Fruit fly (Drosophila melanogaster) whole organism, pupa: ENCODE results near the gene prg.

Experiments used
- CG10348 ChIP-seq: fragments of 200-800 bp; sonication (Bioruptor generic); IDR thresholded peaks from 2 replicates; pipeline ENCODE4 v1.3.6; 2022; ENCODE audit warnings: missing biosample characterization, missing genetic modification characterization
- CG12605 ChIP-seq: fragments of 200-800 bp; sonication (Bioruptor generic); IDR thresholded peaks from 2 replicates; pipeline ENCODE4 v1.3.6; 2022; ENCODE audit warnings: missing biosample characterization, missing genetic modification characterization
- CG13204 ChIP-seq: fragments of 200-800 bp; sonication (Bioruptor generic); optimal IDR thresholded peaks from 2 replicates; lab custom pipeline; 2018; ENCODE audit warnings: missing biosample characterization, mild to moderate bottlenecking, missing genetic modification characterization, moderate library complexity
- CG14655 ChIP-seq: fragments of 200-800 bp; sonication (Bioruptor generic); optimal IDR thresholded peaks from 3 replicates; lab custom pipeline; 2017; ENCODE audit warnings: mild to moderate bottlenecking, missing biosample characterization, missing genetic modification reagents, missing genetic modification characterization
- CG15710 ChIP-seq: fragments of 200-800 bp; sonication (Bioruptor generic); optimal IDR thresholded peaks from 2 replicates; lab custom pipeline; 2018; ENCODE audit warnings: missing biosample characterization, mild to moderate bottlenecking, missing genetic modification characterization, moderate library complexity
- CG17806 ChIP-seq: fragments of 200-800 bp; sonication (Bioruptor generic); optimal IDR thresholded peaks from 2 replicates; lab custom pipeline; 2018; ENCODE audit warnings: missing biosample characterization, mild to moderate bottlenecking, missing genetic modification characterization, moderate library complexity
- CG32121 ChIP-seq: fragments of 200-800 bp; sonication (Bioruptor generic); IDR thresholded peaks from 2 replicates; pipeline ENCODE4 v1.3.6; 2022; ENCODE audit warnings: missing biosample characterization, missing genetic modification characterization
- CG34367 ChIP-seq: fragments of 200-800 bp; sonication (Bioruptor generic); optimal IDR thresholded peaks from 2 replicates; lab custom pipeline; 2018; ENCODE audit warnings: missing biosample characterization, mild to moderate bottlenecking, missing genetic modification characterization
- CG4496 ChIP-seq: fragments of 200-800 bp; sonication (Bioruptor generic); IDR thresholded peaks from 3 replicates; pipeline ENCODE4 v1.3.6; 2022; ENCODE audit warnings: missing biosample characterization, missing genetic modification characterization
- CG8159 ChIP-seq: fragments of 200-800 bp; sonication (Bioruptor generic); optimal IDR thresholded peaks from 3 replicates; lab custom pipeline; 2018; ENCODE audit warnings: missing biosample characterization, mild to moderate bottlenecking, missing genetic modification characterization, moderate library complexity
- CG8301 ChIP-seq: fragments of 200-800 bp; sonication (Bioruptor generic); optimal IDR thresholded peaks from 2 replicates; lab custom pipeline; 2018; ENCODE audit warnings: missing biosample characterization, mild to moderate bottlenecking, missing genetic modification characterization
- CG9948 ChIP-seq: fragments of 200-800 bp; sonication (Bioruptor generic); optimal IDR thresholded peaks from 2 replicates; lab custom pipeline; 2018; ENCODE audit warnings: missing biosample characterization, mild to moderate bottlenecking, missing genetic modification characterization, moderate library complexity
- D1 ChIP-seq: fragments of 200-800 bp; sonication (Bioruptor generic); optimal IDR thresholded peaks from 2 replicates; lab custom pipeline; 2018; ENCODE audit warnings: missing biosample characterization, mild to moderate bottlenecking, missing genetic modification characterization, moderate library complexity
- EcR ChIP-seq: fragments of 200-800 bp; sonication (Bioruptor generic); optimal IDR thresholded peaks from 3 replicates; lab custom pipeline; 2019; ENCODE audit warnings: missing biosample characterization, missing genetic modification characterization, mild to moderate bottlenecking, moderate library complexity, missing genetic modification reagents
- Ets98B ChIP-seq: fragments of 200-800 bp; sonication (Bioruptor generic); IDR thresholded peaks from 2 replicates; pipeline ENCODE4 v1.3.6; 2022; ENCODE audit warnings: missing biosample characterization, missing genetic modification characterization
- Pif1A ChIP-seq: fragments of 200-800 bp; sonication (Bioruptor generic); optimal IDR thresholded peaks from 3 replicates; lab custom pipeline; 2016; ENCODE audit warnings: missing biosample characterization, missing genetic modification characterization
- Pif1B ChIP-seq: fragments of 200-800 bp; sonication (Bioruptor generic); optimal IDR thresholded peaks from 3 replicates; lab custom pipeline; 2016; ENCODE audit warnings: missing biosample characterization, missing genetic modification characterization
- Snoo ChIP-seq: fragments of 200-800 bp; sonication (Bioruptor generic); optimal IDR thresholded peaks from 3 replicates; lab custom pipeline; 2017; ENCODE audit warnings: missing biosample characterization, mild to moderate bottlenecking, missing genetic modification characterization, inconsistent platforms
- fd96Ca ChIP-seq: fragments of 200-800 bp; sonication (Bioruptor generic); IDR thresholded peaks from 3 replicates; pipeline ENCODE4 v1.3.6; 2022; ENCODE audit warnings: missing biosample characterization, missing genetic modification characterization
- gl ChIP-seq: fragments of 200-800 bp; sonication (Bioruptor generic); optimal IDR thresholded peaks from 2 replicates; lab custom pipeline; 2018; ENCODE audit warnings: missing biosample characterization, mild to moderate bottlenecking, missing genetic modification characterization
- rn ChIP-seq: fragments of 200-800 bp; sonication (Bioruptor generic); IDR thresholded peaks from 2 replicates; pipeline ENCODE4 v1.3.6; 2022; ENCODE audit warnings: missing biosample characterization, missing genetic modification characterization

The prg gene

dm6 chr2L:8418113-8418885 lies 46.0 kb upstream of the prg start:
- TF ChIP-seq CG32121 (GFP tag; lab: Robert Waterston, UW) (no peak), Pif1B (GFP tag; lab: Kevin White, UChicago) (no peak), D1 (tag; lab: Kevin White, UChicago) (no peak), CG13204 (GFP tag; lab: Kevin White, UChicago) (peak; percentile 18), gl (tag; lab: Kevin White, UChicago) (peak; percentile 44)

- TF ChIP-seq CG12605 (GFP tag; lab: Robert Waterston, UW), result 0 out of 2 replicates have a peak, but pooled peaks have one; percentile 18
- TF ChIP-seq CG15710 (tag; lab: Kevin White, UChicago), result peak; percentile 28
- TF ChIP-seq CG32121 (GFP tag; lab: Robert Waterston, UW), result no peak
- TF ChIP-seq Pif1B (GFP tag; lab: Kevin White, UChicago), result no peak
- peak; percentile 1 for TF ChIP-seq CG14655 (GFP tag; lab: Kevin White, UChicago)
- TF ChIP-seq CG13204 (GFP tag; lab: Kevin White, UChicago), result peak; percentile 75
- TF ChIP-seq gl (tag; lab: Kevin White, UChicago), result peak; percentile 58
- TF ChIP-seq EcR (GFP tag; lab: Kevin White, UChicago), result peak; percentile 94
- no peak for TF ChIP-seq fd96Ca (GFP tag; lab: Robert Waterston, UW)
- TF ChIP-seq CG4496 (GFP tag; lab: Robert Waterston, UW), result peak; percentile 43; the same call in 1 of the 3 replicates
- TF ChIP-seq Pif1A (GFP tag; lab: Kevin White, UChicago), result no peak
- TF ChIP-seq rn, result no peak
- TF ChIP-seq CG9948 (tag; lab: Kevin White, UChicago), result no peak
These were observed 44.8 kb upstream of the prg start for dm6 chr2L:8419382-8419940.

- peak; percentile 31 for TF ChIP-seq EcR (GFP tag; lab: Kevin White, UChicago)
- TF ChIP-seq CG15710 (tag; lab: Kevin White, UChicago), result peak; percentile 11
- peak; percentile 43 for TF ChIP-seq CG34367 (tag; lab: Kevin White, UChicago)
- TF ChIP-seq Pif1B (GFP tag; lab: Kevin White, UChicago), result peak; percentile 6
- peak; percentile 57; the same call in 1 of the 3 replicates for TF ChIP-seq CG4496 (GFP tag; lab: Robert Waterston, UW)
- no peak for TF ChIP-seq CG32121 (GFP tag; lab: Robert Waterston, UW)
- TF ChIP-seq CG10348 (GFP tag; lab: Robert Waterston, UW), result no peak
- no peak for TF ChIP-seq fd96Ca (GFP tag; lab: Robert Waterston, UW)
- peak; percentile 47 for TF ChIP-seq Pif1A (GFP tag; lab: Kevin White, UChicago)
- TF ChIP-seq CG8301, result peak; percentile 7
- TF ChIP-seq CG13204 (GFP tag; lab: Kevin White, UChicago), result peak; percentile 66
- TF ChIP-seq CG14655 (GFP tag; lab: Kevin White, UChicago), result peak; percentile 22
- no peak for TF ChIP-seq rn
- TF ChIP-seq D1 (tag; lab: Kevin White, UChicago), result no peak
- peak; percentile 24 for TF ChIP-seq CG17806 (tag; lab: Kevin White, UChicago)
- TF ChIP-seq CG12605 (GFP tag; lab: Robert Waterston, UW), result peak; percentile 36; the same call in 1 of the 2 replicates
- no peak for TF ChIP-seq Ets98B
- peak; percentile 69 for TF ChIP-seq gl (tag; lab: Kevin White, UChicago)
- no peak for TF ChIP-seq Snoo (tag; lab: Kevin White, UChicago)
- TF ChIP-seq CG9948 (tag; lab: Kevin White, UChicago), result no peak
- TF ChIP-seq CG8159 (tag; lab: Kevin White, UChicago), result peak; percentile 38
These were observed 43.9 kb upstream of the prg start for dm6 chr2L:8420259-8420930.

- TF ChIP-seq CG10348 (GFP tag; lab: Robert Waterston, UW) (no peak), gl (tag; lab: Kevin White, UChicago) (no peak), rn (no peak), CG15710 (tag; lab: Kevin White, UChicago) (no peak), CG8159 (tag; lab: Kevin White, UChicago) (no peak), fd96Ca (GFP tag; lab: Robert Waterston, UW) (no peak)
These were observed 42.6 kb upstream of the prg start for dm6 chr2L:8421717-8422116.

dm6 chr2L:8423047-8423446 lies 41.2 kb upstream of the prg start:
- TF ChIP-seq CG10348 (GFP tag; lab: Robert Waterston, UW) (no peak), CG17806 (tag; lab: Kevin White, UChicago) (no peak), CG14655 (GFP tag; lab: Kevin White, UChicago) (no peak), CG32121 (GFP tag; lab: Robert Waterston, UW) (no peak), gl (tag; lab: Kevin White, UChicago) (no peak), CG13204 (GFP tag; lab: Kevin White, UChicago) (no peak), Pif1B (GFP tag; lab: Kevin White, UChicago) (no peak), fd96Ca (GFP tag; lab: Robert Waterston, UW) (no peak; the same call in 2 of the 3 replicates), CG8301 (no peak)
